Worm (Caenorhabditis elegans) whole organism, mixed stage, embryonic: ENCODE data around the gene lgc-32.

ENCODE experiments used
- M03D4.4 ChIP-seq: sonication (generic microtip); optimal IDR thresholded peaks from 2 replicates; lab custom pipeline; 2017; ENCODE audit warnings: mild to moderate bottlenecking, missing genetic modification characterization, missing compliant biosample characterization
- ceh-39 ChIP-seq: fragments of 150-350 bp; optimal IDR thresholded peaks from 2 replicates; lab custom pipeline; 2014; ENCODE audit warnings: missing biosample characterization, missing genetic modification characterization
- mab-5 ChIP-seq: fragments of 150-350 bp; optimal IDR thresholded peaks from 2 replicates; lab custom pipeline; 2014; ENCODE audit warnings: missing biosample characterization, missing genetic modification characterization

ce11 chrX:688602-689001 lies 16.7 kb downstream of the lgc-32 start:
- TF ChIP-seq M03D4.4 (no peak), mab-5 (tag; lab: Kevin White, UChicago) (no peak), ceh-39 (no peak)
